Worm (Caenorhabditis elegans) whole organism, L4 larva: ENCODE results near the gene ctsa-3.1.

Experiments
- F26F4.8 ChIP-seq: fragments of 200-800 bp; sonication (Bioruptor generic); conservative IDR thresholded peaks from 2 replicates; pipeline ENCODE4 v1.3.6; 2022; ENCODE audit warnings: missing genetic modification characterization, missing compliant biosample characterization
- F37D6.2 ChIP-seq: sonication (generic microtip); optimal IDR thresholded peaks from 2 replicates; lab custom pipeline; 2016; ENCODE audit warnings: mild to moderate bottlenecking, missing genetic modification characterization, missing compliant biosample characterization
- F49E8.2 ChIP-seq: sonication (generic microtip); optimal IDR thresholded peaks from 2 replicates; lab custom pipeline; 2016; ENCODE audit warnings: missing compliant biosample characterization, mild to moderate bottlenecking, missing genetic modification characterization, borderline replicate concordance
- T26A8.4 ChIP-seq: fragments of 200-800 bp; sonication (Bioruptor generic); IDR thresholded peaks from 2 replicates; pipeline ENCODE4 v1.3.6; 2022; ENCODE audit warnings: missing genetic modification characterization, missing compliant biosample characterization
- Y48G9A.11 ChIP-seq: fragments of 200-800 bp; sonication (Bioruptor generic); IDR thresholded peaks from 2 replicates; pipeline ENCODE4 v1.3.6; 2022; ENCODE audit warnings: missing genetic modification reagents, missing genetic modification characterization, missing compliant biosample characterization
- ZK337.2 ChIP-seq: fragments of 200-800 bp; sonication (Bioruptor generic); IDR thresholded peaks from 2 replicates; pipeline ENCODE4 v1.3.6; 2022; ENCODE audit warnings: missing genetic modification reagents, missing genetic modification characterization, missing compliant biosample characterization
- aha-1 ChIP-seq: fragments of 150-350 bp; peaks from one replicate; lab custom pipeline; 2014; ENCODE audit warnings: missing biosample characterization, missing genetic modification characterization
- ama-1 ChIP-seq: fragments of 150-350 bp; optimal IDR thresholded peaks from 2 replicates; lab custom pipeline; 2014; ENCODE audit warnings: inconsistent platforms, mixed read lengths
- arid-1 ChIP-seq: fragments of 200-800 bp; sonication (Bioruptor generic); conservative IDR thresholded peaks from 2 replicates; pipeline ENCODE4 v1.3.6; 2022; ENCODE audit warnings: missing genetic modification reagents, missing genetic modification characterization, missing compliant biosample characterization
- cey-2 ChIP-seq: sonication (generic microtip); optimal IDR thresholded peaks from 3 replicates; lab custom pipeline; 2017; ENCODE audit warnings: missing genetic modification characterization, mild to moderate bottlenecking, missing compliant biosample characterization, antibody characterized with exemption, borderline replicate concordance; ENCODE audit not compliant: insufficient read depth
- ctbp-1 ChIP-seq: fragments of 200-800 bp; sonication (Bioruptor generic); IDR thresholded peaks from 2 replicates; pipeline ENCODE4 v1.3.6; 2022; ENCODE audit warnings: missing genetic modification reagents, missing genetic modification characterization, missing compliant biosample characterization
- daf-16 ChIP-seq, 3 experiments: sonication (generic microtip); optimal IDR thresholded peaks; 2 replicates each; lab custom pipeline; 2016 to 2017; ENCODE audit warnings: missing genetic modification characterization in 3 of 3, missing genetic modification reagents in 3 of 3, mild to moderate bottlenecking in 2 of 3, missing compliant biosample characterization in 2 of 3, missing biosample characterization in 1 of 3, moderate library complexity in 1 of 3
- daf-8 ChIP-seq: fragments of 200-800 bp; sonication (Bioruptor generic); IDR thresholded peaks from 2 replicates; pipeline ENCODE4 v1.3.6; 2022; ENCODE audit warnings: missing genetic modification characterization, missing compliant biosample characterization
- egl-27 ChIP-seq: sonication (generic microtip); optimal IDR thresholded peaks from 3 replicates; lab custom pipeline; 2017; ENCODE audit warnings: missing biosample characterization, missing genetic modification reagents, missing genetic modification characterization
- fkh-10 ChIP-seq: fragments of 150-350 bp; optimal IDR thresholded peaks from 2 replicates; lab custom pipeline; 2014; ENCODE audit warnings: missing biosample characterization, missing genetic modification reagents, missing genetic modification characterization
- hlh-11 ChIP-seq: fragments of 200-800 bp; sonication (Bioruptor generic); optimal IDR thresholded peaks from 2 replicates; lab custom pipeline; 2018; ENCODE audit warnings: mild to moderate bottlenecking, missing genetic modification characterization, missing compliant biosample characterization
- hlh-30 ChIP-seq: sonication (generic microtip); optimal IDR thresholded peaks from 2 replicates; lab custom pipeline; 2017; ENCODE audit warnings: antibody characterized with exemption, mild to moderate bottlenecking, missing genetic modification characterization, missing compliant biosample characterization; ENCODE audit not compliant: insufficient read depth
- lin-1 ChIP-seq: fragments of 200-800 bp; sonication (Bioruptor generic); IDR thresholded peaks from 2 replicates; pipeline ENCODE4 v1.3.6; 2022; ENCODE audit warnings: missing genetic modification reagents, missing genetic modification characterization, missing compliant biosample characterization
- lin-15B ChIP-seq: fragments of 150-350 bp; sonication (generic microtip); optimal IDR thresholded peaks from 3 replicates; lab custom pipeline; 2014; ENCODE audit warnings: missing biosample characterization, missing genetic modification characterization
- lin-29 ChIP-seq: fragments of 200-800 bp; sonication (Bioruptor generic); IDR thresholded peaks from 2 replicates; pipeline ENCODE4 v1.3.6; 2022; ENCODE audit warnings: missing genetic modification reagents, missing genetic modification characterization, missing compliant biosample characterization
- lsy-2 ChIP-seq, 2 experiments: fragments of 150-350 bp in 1 of 2; sonication (generic microtip) in 1 of 2; optimal IDR thresholded peaks; 2 replicates each; lab custom pipeline; 2014 to 2017; ENCODE audit warnings: missing biosample characterization in 2 of 2, missing genetic modification characterization in 2 of 2
- mdl-1 ChIP-seq, 2 experiments: fragments of 150-350 bp in 1 of 2; sonication (generic microtip) in 1 of 2; optimal IDR thresholded peaks; 2 replicates each; lab custom pipeline; 2014 to 2017; ENCODE audit warnings: missing biosample characterization in 2 of 2, missing genetic modification characterization in 2 of 2
- mdt-29 ChIP-seq: fragments of 200-800 bp; sonication (Bioruptor generic); IDR thresholded peaks from 2 replicates; pipeline ENCODE4 v1.3.6; 2022; ENCODE audit warnings: missing genetic modification reagents, missing genetic modification characterization, missing compliant biosample characterization
- mep-1 ChIP-seq: fragments of 150-350 bp; sonication (generic microtip); optimal IDR thresholded peaks from 3 replicates; lab custom pipeline; 2014; ENCODE audit warnings: missing biosample characterization, missing genetic modification characterization
- nhr-28 ChIP-seq: fragments of 150-350 bp; optimal IDR thresholded peaks from 2 replicates; lab custom pipeline; 2014; ENCODE audit warnings: missing biosample characterization, missing genetic modification characterization
- nhr-6 ChIP-seq: fragments of 150-350 bp; optimal IDR thresholded peaks from 2 replicates; lab custom pipeline; 2014; ENCODE audit warnings: missing biosample characterization, missing genetic modification characterization
- pha-4 ChIP-seq, 2 experiments: fragments of 150-350 bp in 1 of 2; fragments of 200-800 bp in 1 of 2; sonication (Bioruptor generic) in 1 of 2; IDR thresholded peaks in 1 of 2; optimal IDR thresholded peaks in 1 of 2; 2 replicates each; pipeline versions ENCODE4 v1.3.6 to Lab custom; 2014 to 2022; ENCODE audit warnings: missing genetic modification characterization in 2 of 2, missing genetic modification reagents in 2 of 2, missing biosample characterization in 1 of 2, missing compliant biosample characterization in 1 of 2
- rbr-2 ChIP-seq: sonication (generic microtip); optimal IDR thresholded peaks from 2 replicates; lab custom pipeline; 2016; ENCODE audit warnings: missing genotype, missing genetic modification characterization, missing compliant biosample characterization
- skn-1 ChIP-seq: fragments of 150-350 bp; optimal IDR thresholded peaks from 2 replicates; lab custom pipeline; 2014; ENCODE audit warnings: missing biosample characterization, missing genetic modification characterization
- unc-39 ChIP-seq: sonication (generic microtip); optimal IDR thresholded peaks from 2 replicates; lab custom pipeline; 2017; ENCODE audit warnings: missing biosample characterization, missing genetic modification characterization
- unc-62 ChIP-seq, 3 experiments: fragments of 150-350 bp in 1 of 3; sonication (generic microtip); optimal IDR thresholded peaks in 2 of 3; peaks in 1 of 3; 1 replicate in 1 of 3; 2 replicates in 2 of 3; lab custom pipeline; 2014 to 2017; ENCODE audit warnings: missing biosample characterization in 3 of 3, missing genetic modification characterization in 3 of 3, missing genetic modification reagents in 3 of 3, missing genotype in 1 of 3
- vab-7 ChIP-seq: fragments of 200-800 bp; sonication (Bioruptor generic); IDR thresholded peaks from 2 replicates; pipeline ENCODE4 v1.3.6; 2022; ENCODE audit warnings: missing genetic modification reagents, missing genetic modification characterization, missing compliant biosample characterization
- zfp-3 ChIP-seq: fragments of 200-800 bp; sonication (Bioruptor generic); conservative IDR thresholded peaks from 2 replicates; pipeline ENCODE4 v1.3.6; 2022; ENCODE audit warnings: missing genetic modification reagents, missing genetic modification characterization, missing compliant biosample characterization

Gene ctsa-3.1

DNA sequence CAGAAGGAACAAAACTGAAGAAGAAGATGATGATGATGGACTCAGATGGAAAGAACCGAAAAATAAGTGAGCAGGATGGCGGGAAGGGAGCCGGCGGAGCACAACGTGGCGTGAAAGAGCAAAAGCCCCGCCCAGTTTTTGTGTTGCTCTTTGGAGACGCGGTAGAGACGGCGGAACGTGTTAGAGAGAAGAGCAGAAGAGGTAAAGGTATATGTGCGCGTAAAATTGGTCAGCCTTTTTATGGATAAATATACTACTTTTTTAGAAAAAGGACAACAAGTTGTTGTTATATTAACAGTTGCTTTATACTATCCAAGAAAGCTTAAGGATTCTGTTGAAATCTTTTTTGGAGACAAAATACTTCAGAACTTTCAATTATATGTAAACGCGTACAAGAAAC is 15.6 kb upstream of the ctsa-3.1 start, which contains the start of gene E04F6.10:
Gene E04F6.10, minus strand, starts transcription at position 101 of the 400 bp plus-strand sequence.
- peak in 1 of 2 experiments; percentile 57 for TF ChIP-seq unc-62 (GFP tag; optimal IDR thresholded peaks at IDR 0.05 in 1 of 2; lab: Kevin White, UChicago)
- no peak for TF ChIP-seq unc-62 (tag; optimal IDR thresholded peaks at IDR 0.05; lab: Kevin White, UChicago)
- peak; percentile 66 for TF ChIP-seq aha-1 (tag; lab: Kevin White, UChicago)
- no peak for TF ChIP-seq mep-1 (tag; lab: Kevin White, UChicago)

DNA sequence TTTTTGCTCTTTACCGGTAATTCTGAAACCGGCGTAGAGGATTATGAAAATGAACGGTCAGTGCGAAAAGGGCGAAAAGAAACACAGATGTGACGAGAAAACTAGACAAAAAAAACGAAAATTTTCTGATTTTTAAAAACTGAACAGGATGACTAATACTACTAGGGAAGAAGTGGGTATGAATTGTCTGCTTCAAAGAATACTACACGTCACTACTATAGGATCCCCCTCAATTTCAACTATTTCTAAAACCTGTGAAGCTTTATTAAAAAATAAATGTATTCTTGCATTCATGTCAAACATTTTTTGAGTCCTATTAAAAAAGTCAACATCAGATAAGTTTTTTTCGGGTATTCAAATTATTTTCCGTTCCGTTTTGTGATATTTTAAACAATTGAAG is 8.6 kb upstream of the ctsa-3.1 start:
- TF ChIP-seq unc-62 (GFP tag; optimal IDR thresholded peaks at IDR 0.05 in 1 of 2; lab: Kevin White, UChicago) (peak in 1 of 2 experiments; percentile 56), unc-62 (tag; optimal IDR thresholded peaks at IDR 0.05; lab: Kevin White, UChicago) (no peak), F49E8.2 (no peak), aha-1 (tag; lab: Kevin White, UChicago) (peak; percentile 55), fkh-10 (GFP tag; lab: Kevin White, UChicago) (no peak), nhr-6 (tag; lab: Kevin White, UChicago) (no peak)

- TF ChIP-seq rbr-2 (tag; lab: Kevin White, UChicago) = no peak
- TF ChIP-seq hlh-30 (tag; lab: Kevin White, UChicago) = no peak
Measured at ce11 chrII:7225864-7226522, 6.7 kb upstream of the ctsa-3.1 start, which contains the start of gene clh-3. Gene clh-3, minus strand, starts transcription at chrII:7225914.

DNA sequence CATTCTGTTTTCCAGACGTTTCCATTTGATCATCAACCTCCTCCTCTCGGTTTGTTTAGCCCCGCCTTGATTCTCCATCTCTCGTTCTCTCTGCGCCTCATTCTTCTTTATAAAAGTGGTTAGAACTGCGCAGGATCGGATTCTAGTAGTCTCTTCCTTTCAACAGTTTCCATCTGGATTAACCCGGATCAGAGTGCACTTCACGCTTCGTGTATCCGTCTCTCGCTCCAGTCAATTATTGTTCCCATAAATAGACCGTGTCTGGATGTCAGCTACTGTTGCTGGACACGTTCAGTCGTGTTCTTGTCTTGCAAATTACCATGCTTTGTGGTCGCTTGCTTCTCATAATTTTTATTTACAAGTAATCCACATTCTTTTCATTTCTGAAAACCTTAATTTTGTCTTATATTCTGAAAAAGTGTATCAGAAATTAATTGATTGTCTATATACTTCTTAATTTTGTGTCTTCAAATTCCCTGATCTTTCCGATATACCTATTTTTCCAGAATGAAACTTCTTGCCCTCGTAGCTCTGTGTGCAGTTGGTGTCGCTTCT is 3.9 kb upstream of the ctsa-3.1 start, which contains the start of gene F32A5.4:
Gene F32A5.4, plus strand, starts transcription at position 505 of the 555 bp plus-strand sequence.
- TF ChIP-seq ama-1 (lab: Kevin White, UChicago) (peak; percentile 73), arid-1 (GFP tag; lab: Robert Waterston, UW) (0 out of 2 replicates have a peak, but pooled peaks have one; percentile 16), hlh-11 (tag; lab: Kevin White, UChicago) (peak; percentile 25), unc-39 (no peak)

DNA sequence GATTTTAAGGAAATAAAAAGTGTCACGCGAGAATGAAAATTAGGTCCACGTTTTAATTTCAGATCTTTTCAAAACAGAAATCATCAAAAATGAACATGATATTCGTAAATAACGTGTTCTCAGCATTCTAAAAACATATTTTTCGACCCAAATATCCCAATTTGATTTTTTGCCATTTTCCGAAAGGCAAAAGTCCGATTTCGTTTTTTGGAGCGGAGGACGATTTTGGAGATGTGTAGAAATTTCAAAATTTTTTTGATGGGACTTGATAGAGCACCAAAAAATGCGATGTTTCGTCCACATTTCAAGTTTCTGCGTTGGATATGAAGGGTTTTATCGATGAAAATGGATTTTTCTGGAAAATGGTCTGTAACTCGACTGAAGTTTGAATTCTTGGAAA is 2.0 kb upstream of the ctsa-3.1 start:
- peak; percentile 62; the same call in 1 of the 2 replicates for TF ChIP-seq zfp-3 (GFP tag; lab: Robert Waterston, UW)
- TF ChIP-seq arid-1 (GFP tag; lab: Robert Waterston, UW) = no peak
- TF ChIP-seq nhr-28 (tag; lab: Kevin White, UChicago) = no peak
- TF ChIP-seq vab-7 (GFP tag; lab: Robert Waterston, UW) = no peak
- no peak for TF ChIP-seq cey-2
- peak; percentile 5 for TF ChIP-seq mep-1 (tag; lab: Kevin White, UChicago)
- TF ChIP-seq skn-1 (tag; lab: Kevin White, UChicago) = no peak
- TF ChIP-seq T26A8.4 = peak; percentile 72; the same call in 1 of the 2 replicates
- no peak for TF ChIP-seq hlh-30 (tag; lab: Kevin White, UChicago)
- TF ChIP-seq fkh-10 (GFP tag; lab: Kevin White, UChicago) = no peak
- no peak for TF ChIP-seq lin-1 (GFP tag; lab: Robert Waterston, UW)
- TF ChIP-seq unc-62 (GFP tag; optimal IDR thresholded peaks at IDR 0.05 in 1 of 2; lab: Kevin White, UChicago) = no peak
- no peak for TF ChIP-seq unc-62 (tag; optimal IDR thresholded peaks at IDR 0.05; lab: Kevin White, UChicago)
- TF ChIP-seq lin-29 (GFP tag; lab: Robert Waterston, UW) = 0 out of 2 replicates have a peak, but pooled peaks have one; percentile 53
- no peak for TF ChIP-seq F26F4.8 (GFP tag; lab: Robert Waterston, UW)
- TF ChIP-seq daf-16 (GFP tag; optimal IDR thresholded peaks at IDR 0.05; lab: Kevin White, UChicago) = no peak
- TF ChIP-seq daf-16 (tag; optimal IDR thresholded peaks at IDR 0.05; lab: Kevin White, UChicago) = no peak
- TF ChIP-seq mdt-29 (GFP tag; lab: Robert Waterston, UW) = no peak
- TF ChIP-seq daf-8 (GFP tag; lab: Robert Waterston, UW) = no peak
- TF ChIP-seq lin-15B (tag; lab: Kevin White, UChicago) = no peak
- no peak for TF ChIP-seq Y48G9A.11 (GFP tag; lab: Robert Waterston, UW)
- peak in 1 of 2 experiments; percentile 9 for TF ChIP-seq lsy-2 (tag; optimal IDR thresholded peaks at IDR 0.05; lab: Kevin White, UChicago)
- peak; percentile 40; the same call in 1 of the 2 replicates for TF ChIP-seq pha-4 (GFP tag; IDR thresholded peaks at IDR 0.05; lab: Robert Waterston, UW)
- no peak for TF ChIP-seq pha-4 (tag; optimal IDR thresholded peaks at IDR 0.05; lab: Kevin White, UChicago)
- peak in 1 of 2 experiments; percentile 1 for TF ChIP-seq mdl-1 (tag; optimal IDR thresholded peaks at IDR 0.05; lab: Kevin White, UChicago)
- TF ChIP-seq F37D6.2 (tag; lab: Kevin White, UChicago) = no peak
- TF ChIP-seq ZK337.2 (GFP tag; lab: Robert Waterston, UW) = no peak
- TF ChIP-seq egl-27 = no peak
- TF ChIP-seq ctbp-1 (GFP tag; lab: Robert Waterston, UW) = no peak
